Worm (Caenorhabditis elegans): ENCODE measurements around the gene rig-4.

rig-4 gene

DNA sequence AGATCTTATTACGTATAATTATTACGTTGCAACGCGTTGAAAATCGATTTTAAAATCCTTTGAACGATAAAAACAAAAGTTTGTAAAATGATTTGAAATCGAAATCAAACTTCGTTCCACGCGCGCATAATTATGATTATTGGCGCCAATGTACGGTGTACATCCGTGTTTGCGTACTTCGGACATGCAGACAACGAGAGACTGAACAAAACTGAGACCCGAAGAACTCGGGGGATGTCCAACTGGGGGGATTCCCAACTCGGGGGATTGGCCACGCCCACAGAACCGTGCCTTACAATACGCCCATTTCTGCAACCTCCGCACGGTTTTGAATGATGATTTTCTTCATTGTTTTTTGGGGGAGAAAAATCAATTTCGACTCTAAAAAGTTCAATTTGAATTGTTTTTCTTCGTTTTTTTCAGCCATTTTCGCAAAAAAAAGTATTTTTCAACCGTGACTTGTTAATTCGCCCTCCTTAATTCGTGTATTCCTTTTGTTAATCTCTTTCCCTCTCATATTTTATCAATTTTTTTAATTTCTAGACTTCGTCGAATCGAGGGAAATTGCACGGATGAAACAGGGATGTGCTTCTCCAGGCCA is 56.9 kb downstream of the rig-4 start, which contains the start of gene F20D12.12 (continued):
- TF ChIP-seq ceh-100 (GFP tag; IDR thresholded peaks at IDR 0.05) (peak; percentile 99), C06A6.2 (GFP tag; conservative IDR thresholded peaks at IDR 0.05) (peak; percentile 88), mcd-1 (GFP tag; IDR thresholded peaks at IDR 0.05) (peak; percentile 88), let-526 (GFP tag; IDR thresholded peaks at IDR 0.05) (peak; percentile 71; the same call in 1 of the 2 replicates), unc-130 (GFP tag; optimal IDR thresholded peaks at IDR 0.05) (peak; percentile 55), K12H6.12 (tag; optimal IDR thresholded peaks at IDR 0.05) (peak; percentile 49), Y53G8AR.9 (GFP tag; conservative IDR thresholded peaks at IDR 0.05) (peak; percentile 88), lin-26 (GFP tag; IDR thresholded peaks at IDR 0.05) (peak; percentile 84), bed-2 (GFP tag; IDR thresholded peaks at IDR 0.05) (peak; percentile 91), ztf-28 (GFP tag; IDR thresholded peaks at IDR 0.05) (peak; percentile 98), F37B4.10 (GFP tag; IDR thresholded peaks at IDR 0.05) (0 out of 2 replicates have a peak, but pooled peaks have one; percentile 6), attf-6 (GFP tag; IDR thresholded peaks at IDR 0.05) (peak; percentile 75), ceh-91 (GFP tag; IDR thresholded peaks at IDR 0.05) (peak; percentile 97), athp-1 (tag; optimal IDR thresholded peaks at IDR 0.05) (peak; percentile 65), efl-1 (GFP tag; optimal IDR thresholded peaks at IDR 0.05) (peak; percentile 92), ztf-26 (tag; optimal IDR thresholded peaks at IDR 0.05) (peak; percentile 23), let-607 (tag; optimal IDR thresholded peaks at IDR 0.05) (peak in 1 of 2 experiments; percentile 47), xnd-1 (tag; optimal IDR thresholded peaks at IDR 0.05) (peak; percentile 69), egl-44 (GFP tag; IDR thresholded peaks at IDR 0.05) (peak; percentile 47; the same call in 1 of the 2 replicates), F49E8.2 (tag; optimal IDR thresholded peaks at IDR 0.05; ENCODE audit: insufficient read depth) (peak; percentile 73), attf-5 (GFP tag; optimal IDR thresholded peaks at IDR 0.05) (peak; percentile 94), cebp-1 (GFP tag; IDR thresholded peaks at IDR 0.05) (peak; percentile 71), cebp-1 (tag; optimal IDR thresholded peaks at IDR 0.05) (peak; percentile 75), ceh-27 (GFP tag; optimal IDR thresholded peaks at IDR 0.05) (peak; percentile 83), egrh-3 (GFP tag; IDR thresholded peaks at IDR 0.05) (peak; percentile 83), madf-6 (GFP tag; IDR thresholded peaks at IDR 0.05) (peak; percentile 96), rcor-1 (GFP tag; IDR thresholded peaks at IDR 0.05) (peak; percentile 96), snpc-3.4 (tag; optimal IDR thresholded peaks at IDR 0.05) (peak; percentile 64), ztf-25 (GFP tag; IDR thresholded peaks at IDR 0.05) (peak; percentile 92)

- TF ChIP-seq unc-62 (GFP tag; optimal IDR thresholded peaks at IDR 0.05) (no peak), repo-1 (tag; optimal IDR thresholded peaks at IDR 0.05) (no peak), mxl-1 (tag; optimal IDR thresholded peaks at IDR 0.05) (no peak), madf-8 (GFP tag; conservative IDR thresholded peaks at IDR 0.05) (no peak), somi-1 (GFP tag; optimal IDR thresholded peaks at IDR 0.05) (no peak), F33H1.4 (GFP tag; IDR thresholded peaks at IDR 0.05) (no peak), mes-4 (tag; optimal IDR thresholded peaks at IDR 0.05) (no peak), rpc-1 (optimal IDR thresholded peaks at IDR 0.05) (no peak), rpc-1 (tag; optimal IDR thresholded peaks at IDR 0.05) (no peak), zfh-2 (GFP tag; conservative IDR thresholded peaks at IDR 0.05) (no peak), ztf-6 (GFP tag; IDR thresholded peaks at IDR 0.05) (no peak), nfya-2 (GFP tag; IDR thresholded peaks at IDR 0.05) (no peak), pbrm-1 (GFP tag; IDR thresholded peaks at IDR 0.05) (no peak)
Observed at ce11 chrIV:7946457-7946856, 57.5 kb downstream of the rig-4 start, which contains the start of gene czw-1. Gene czw-1, minus strand, starts transcription at chrIV:7946825.
